Fruit fly (Drosophila melanogaster): ENCODE results near the gene nxf2.

nxf2 gene

dm6 chr3L:16610201-16610600, 30.1 kb upstream of the nxf2 start, which contains the start of gene Prosbeta6:
Gene Prosbeta6 (minus strand): TSS chr3L:16610418.
- TF ChIP-seq Myc (optimal IDR thresholded peaks at IDR 0.05) (no peak), brk (GFP tag; optimal IDR thresholded peaks at IDR 0.05) (peak; percentile 25)

DNA sequence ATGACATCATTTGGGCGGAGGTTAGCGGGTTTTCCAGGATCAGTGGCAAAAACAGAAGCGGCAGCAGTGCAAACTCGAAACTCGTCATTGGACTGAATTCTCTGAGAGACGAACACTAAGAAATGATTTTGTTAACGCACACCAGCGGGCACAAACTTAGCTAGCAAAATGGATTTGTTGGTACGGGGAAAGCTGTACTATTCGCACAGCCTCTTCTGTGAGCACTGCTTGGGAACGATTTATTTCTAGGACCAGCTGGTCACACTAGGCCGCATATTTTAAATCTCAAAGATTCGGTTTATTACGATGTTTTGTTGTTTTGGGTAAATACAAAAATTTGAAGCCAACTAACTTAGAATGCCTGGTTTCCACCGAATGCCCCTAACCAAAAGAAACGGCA, 29.0 kb upstream of the nxf2 start, which contains the start of gene CG4098:
TSS of gene CG4098 (minus strand) at position 228 of the 400 bp plus-strand sequence.
- TF ChIP-seq h (GFP tag; optimal IDR thresholded peaks at IDR 0.05) (peak; percentile 67), foxo (GFP tag; optimal IDR thresholded peaks at IDR 0.05) (peak in 1 of 2 experiments; percentile 86), fru (GFP tag; optimal IDR thresholded peaks at IDR 0.05) (peak; percentile 63), Jra (GFP tag; optimal IDR thresholded peaks at IDR 0.05) (peak; percentile 43), ey (GFP tag; optimal IDR thresholded peaks at IDR 0.05) (peak; percentile 69), woc (GFP tag; optimal IDR thresholded peaks at IDR 0.05) (peak; percentile 88), Rel (GFP tag; optimal IDR thresholded peaks at IDR 0.05) (no peak), Rel (tag; optimal IDR thresholded peaks at IDR 0.05) (peak; percentile 40), Dfd (GFP tag; optimal IDR thresholded peaks at IDR 0.05) (no peak), OdsH (GFP tag; optimal IDR thresholded peaks at IDR 0.05) (peak; percentile 65), HLH106 (tag; optimal IDR thresholded peaks at IDR 0.05) (peak; percentile 47), rgr (GFP tag; optimal IDR thresholded peaks at IDR 0.05) (peak; percentile 79), Sp1 (GFP tag; optimal IDR thresholded peaks at IDR 0.05) (peak; percentile 51), psq (GFP tag; optimal IDR thresholded peaks at IDR 0.05) (peak; percentile 34), jim (GFP tag; optimal IDR thresholded peaks at IDR 0.05) (peak; percentile 47), sage (GFP tag; optimal IDR thresholded peaks at IDR 0.05) (no peak), Hr83 (GFP tag; optimal IDR thresholded peaks at IDR 0.05; ENCODE audit: poor library complexity, severe bottlenecking) (peak; percentile 97), sv (GFP tag; optimal IDR thresholded peaks at IDR 0.05) (peak; percentile 6), CG9705 (GFP tag; optimal IDR thresholded peaks at IDR 0.05) (peak; percentile 10), Mio (GFP tag; optimal IDR thresholded peaks at IDR 0.05) (peak; percentile 28), br (GFP tag; optimal IDR thresholded peaks at IDR 0.05) (peak; percentile 76), dmrt93B (GFP tag; optimal IDR thresholded peaks at IDR 0.05) (no peak), Myc (optimal IDR thresholded peaks at IDR 0.05) (no peak), lola (GFP tag; optimal IDR thresholded peaks at IDR 0.05) (no peak), Hnf4 (GFP tag; optimal IDR thresholded peaks at IDR 0.05) (peak; percentile 77), GATAd (GFP tag; optimal IDR thresholded peaks at IDR 0.05) (peak; percentile 1), pan (optimal IDR thresholded peaks at IDR 0.05) (no peak)

dm6 chr3L:16602736-16603144, 22.6 kb upstream of the nxf2 start, which contains the start of gene Arts:
Gene Arts (plus strand): TSS chr3L:16602851.
- TF ChIP-seq pan (optimal IDR thresholded peaks at IDR 0.05) (no peak), Hnf4 (GFP tag; optimal IDR thresholded peaks at IDR 0.05) (peak; percentile 1), CG32264 (GFP tag; optimal IDR thresholded peaks at IDR 0.05) (no peak), Dif (GFP tag; optimal IDR thresholded peaks at IDR 0.05; ENCODE audit: partially characterized antibody) (no peak), CrebA (GFP tag; optimal IDR thresholded peaks at IDR 0.05; ENCODE audit: borderline replicate concordance) (no peak), sage (GFP tag; optimal IDR thresholded peaks at IDR 0.05) (no peak), Vsx2 (GFP tag; optimal IDR thresholded peaks at IDR 0.05; ENCODE audit: partially characterized antibody) (no peak), CG9705 (GFP tag; optimal IDR thresholded peaks at IDR 0.05) (peak; percentile 23), woc (GFP tag; optimal IDR thresholded peaks at IDR 0.05) (no peak), Dfd (GFP tag; optimal IDR thresholded peaks at IDR 0.05) (no peak), fru (GFP tag; optimal IDR thresholded peaks at IDR 0.05) (peak; percentile 1), N (GFP tag; optimal IDR thresholded peaks at IDR 0.05) (no peak), OdsH (GFP tag; optimal IDR thresholded peaks at IDR 0.05) (no peak), rgr (GFP tag; optimal IDR thresholded peaks at IDR 0.05) (peak; percentile 31), dsf (GFP tag; optimal IDR thresholded peaks at IDR 0.05; ENCODE audit: borderline replicate concordance) (no peak), Abd-B (GFP tag; optimal IDR thresholded peaks at IDR 0.05) (no peak), br (GFP tag; optimal IDR thresholded peaks at IDR 0.05) (peak; percentile 27), psq (GFP tag; optimal IDR thresholded peaks at IDR 0.05) (peak; percentile 14), foxo (GFP tag; optimal IDR thresholded peaks at IDR 0.05) (peak in 1 of 2 experiments; percentile 52), Jra (GFP tag; optimal IDR thresholded peaks at IDR 0.05) (peak; percentile 10), dmrt93B (GFP tag; optimal IDR thresholded peaks at IDR 0.05) (no peak), Hr83 (GFP tag; optimal IDR thresholded peaks at IDR 0.05; ENCODE audit: poor library complexity, severe bottlenecking) (no peak), h (GFP tag; optimal IDR thresholded peaks at IDR 0.05) (peak; percentile 46), HLH106 (tag; optimal IDR thresholded peaks at IDR 0.05) (peak; percentile 53), Myc (optimal IDR thresholded peaks at IDR 0.05) (peak; percentile 43), usp (GFP tag; optimal IDR thresholded peaks at IDR 0.05) (no peak), tai (GFP tag; optimal IDR thresholded peaks at IDR 0.05) (no peak), lola (GFP tag; optimal IDR thresholded peaks at IDR 0.05) (no peak), Rel (GFP tag; optimal IDR thresholded peaks at IDR 0.05) (no peak), Rel (tag; optimal IDR thresholded peaks at IDR 0.05) (peak; percentile 32), jim (GFP tag; optimal IDR thresholded peaks at IDR 0.05) (no peak), Sp1 (GFP tag; optimal IDR thresholded peaks at IDR 0.05) (peak; percentile 40), dl (GFP tag; optimal IDR thresholded peaks at IDR 0.05; ENCODE audit: insufficient read depth in 1 of 2, partially characterized antibody in 2 of 2) (no peak), Mio (GFP tag; optimal IDR thresholded peaks at IDR 0.05) (no peak), sv (GFP tag; optimal IDR thresholded peaks at IDR 0.05) (no peak), ey (GFP tag; optimal IDR thresholded peaks at IDR 0.05) (no peak), Hr78 (GFP tag; optimal IDR thresholded peaks at IDR 0.05) (no peak), GATAd (GFP tag; optimal IDR thresholded peaks at IDR 0.05) (no peak), brk (GFP tag; optimal IDR thresholded peaks at IDR 0.05) (peak; percentile 10)
